Fruit fly (Drosophila melanogaster) whole organism, embryonic: ENCODE results near the gene Ddc.

Experiments
- Atf6 ChIP-seq: fragments of 200-800 bp; sonication (Bioruptor generic); IDR thresholded peaks from 2 replicates; pipeline ENCODE4 v1.3.6; 2022; ENCODE audit warnings: missing biosample characterization, missing genetic modification characterization
- Bdp1 ChIP-seq: fragments of 200-800 bp; sonication (Bioruptor generic); optimal IDR thresholded peaks from 3 replicates; lab custom pipeline; 2016; ENCODE audit warnings: missing biosample characterization, missing genetic modification characterization
- CG10431 ChIP-seq: fragments of 200-800 bp; sonication (Bioruptor generic); optimal IDR thresholded peaks from 3 replicates; lab custom pipeline; 2018; ENCODE audit warnings: missing biosample characterization, mild to moderate bottlenecking, missing genetic modification characterization
- CG10543 ChIP-seq: fragments of 200-800 bp; sonication (Bioruptor generic); optimal IDR thresholded peaks from 3 replicates; lab custom pipeline; 2017; ENCODE audit warnings: missing biosample characterization, mild to moderate bottlenecking, missing genetic modification characterization, moderate library complexity
- CG11085 ChIP-seq: fragments of 200-800 bp; sonication (Bioruptor generic); IDR thresholded peaks from 2 replicates; pipeline ENCODE4 v1.3.6; 2022; ENCODE audit warnings: missing biosample characterization, missing genetic modification characterization
- CG11696 ChIP-seq: fragments of 200-800 bp; sonication (Bioruptor generic); IDR thresholded peaks from 2 replicates; pipeline ENCODE4 v1.3.6; 2022; ENCODE audit warnings: missing biosample characterization, missing genetic modification characterization
- CG13624 ChIP-seq: fragments of 200-800 bp; sonication (Bioruptor generic); optimal IDR thresholded peaks from 2 replicates; lab custom pipeline; 2016; ENCODE audit warnings: missing biosample characterization, missing genetic modification characterization
- CG14667 ChIP-seq: fragments of 200-800 bp; sonication (Bioruptor generic); IDR thresholded peaks from 2 replicates; pipeline ENCODE4 v1.3.6; 2022; ENCODE audit warnings: missing biosample characterization, missing genetic modification characterization
- CG16779 ChIP-seq: fragments of 200-800 bp; sonication (Bioruptor generic); IDR thresholded peaks from 2 replicates; pipeline ENCODE4 v1.3.6; 2022; ENCODE audit warnings: missing biosample characterization, missing genetic modification characterization
- CG18262 ChIP-seq: fragments of 200-800 bp; optimal IDR thresholded peaks from 3 replicates; lab custom pipeline; 2019; ENCODE audit warnings: missing biosample characterization, mild to moderate bottlenecking, missing genetic modification characterization, moderate library complexity
- CG3065 ChIP-seq: fragments of 200-800 bp; sonication (Bioruptor generic); optimal IDR thresholded peaks from 2 replicates; lab custom pipeline; 2016; ENCODE audit warnings: missing biosample characterization, missing genetic modification characterization
- CG31224 ChIP-seq: fragments of 200-800 bp; sonication (Bioruptor generic); IDR thresholded peaks from 2 replicates; pipeline ENCODE4 v1.3.6; 2022; ENCODE audit warnings: missing biosample characterization, missing genetic modification characterization
- CG31441 ChIP-seq: fragments of 200-800 bp; sonication (Bioruptor generic); IDR thresholded peaks from 2 replicates; pipeline ENCODE4 v1.3.6; 2022; ENCODE audit warnings: missing biosample characterization, missing genetic modification characterization
- CG33557 ChIP-seq: fragments of 200-800 bp; sonication (Bioruptor generic); optimal IDR thresholded peaks from 2 replicates; lab custom pipeline; 2019; ENCODE audit warnings: missing biosample characterization, mild to moderate bottlenecking, missing genetic modification characterization, moderate library complexity
- CG4424 ChIP-seq: fragments of 200-800 bp; sonication (Bioruptor generic); optimal IDR thresholded peaks from 3 replicates; lab custom pipeline; 2016; ENCODE audit warnings: missing biosample characterization, missing genetic modification characterization
- CG6272 ChIP-seq: fragments of 200-800 bp; sonication (Bioruptor generic); IDR thresholded peaks from 2 replicates; pipeline ENCODE4 v1.3.6; 2022; ENCODE audit warnings: missing biosample characterization, missing genetic modification characterization
- CG9727 ChIP-seq: fragments of 200-800 bp; sonication (Bioruptor generic); optimal IDR thresholded peaks from 3 replicates; lab custom pipeline; 2017; ENCODE audit warnings: missing biosample characterization, mild to moderate bottlenecking, missing genetic modification characterization
- CG9797 ChIP-seq: fragments of 200-800 bp; sonication (Bioruptor generic); optimal IDR thresholded peaks from 3 replicates; lab custom pipeline; 2018; ENCODE audit warnings: missing biosample characterization, mild to moderate bottlenecking, missing genetic modification characterization
- CHES-1-like ChIP-seq: fragments of 200-800 bp; sonication (Bioruptor generic); optimal IDR thresholded peaks from 2 replicates; lab custom pipeline; 2016; ENCODE audit warnings: missing biosample characterization, missing genetic modification characterization
- Chrac-16 ChIP-seq: fragments of 200-800 bp; sonication (Bioruptor generic); optimal IDR thresholded peaks from 3 replicates; lab custom pipeline; 2016; ENCODE audit warnings: missing biosample characterization, missing genetic modification characterization
- CrebB ChIP-seq: fragments of 200-800 bp; sonication (Bioruptor generic); optimal IDR thresholded peaks from 3 replicates; lab custom pipeline; 2018; ENCODE audit warnings: missing biosample characterization, mild to moderate bottlenecking, missing genetic modification characterization
- HHEX ChIP-seq: fragments of 200-800 bp; sonication (Bioruptor generic); optimal IDR thresholded peaks from 3 replicates; lab custom pipeline; 2017; ENCODE audit warnings: missing biosample characterization, mild to moderate bottlenecking, missing genetic modification characterization, missing genetic modification reagents
- MBD-R2 ChIP-seq: fragments of 200-800 bp; sonication (Bioruptor generic); IDR thresholded peaks from 2 replicates; pipeline ENCODE4 v1.3.6; 2022; ENCODE audit warnings: missing biosample characterization, missing genetic modification characterization
- Mad ChIP-seq: fragments of 200-800 bp; sonication (Bioruptor generic); optimal IDR thresholded peaks from 2 replicates; lab custom pipeline; 2016; ENCODE audit warnings: missing biosample characterization, missing genetic modification characterization
- Nf-YA ChIP-seq: fragments of 200-800 bp; sonication (Bioruptor generic); IDR thresholded peaks from 2 replicates; pipeline ENCODE4 v1.3.6; 2022; ENCODE audit warnings: missing biosample characterization, missing genetic modification characterization
- Nf-YB ChIP-seq: fragments of 200-800 bp; sonication (Bioruptor generic); optimal IDR thresholded peaks from 3 replicates; lab custom pipeline; 2019; ENCODE audit warnings: missing biosample characterization, mild to moderate bottlenecking, missing genetic modification characterization, moderate library complexity
- Optix ChIP-seq: fragments of 200-800 bp; sonication (Bioruptor generic); IDR thresholded peaks from 3 replicates; pipeline ENCODE4 v1.3.6; 2022; ENCODE audit warnings: missing biosample characterization, missing genetic modification characterization
- Poxn ChIP-seq: fragments of 200-800 bp; sonication (Bioruptor generic); IDR thresholded peaks from 2 replicates; pipeline ENCODE4 v1.3.6; 2022; ENCODE audit warnings: missing biosample characterization, missing genetic modification characterization
- Ptx1 ChIP-seq: fragments of 200-800 bp; sonication (Bioruptor generic); IDR thresholded peaks from 2 replicates; pipeline ENCODE4 v1.3.6; 2022; ENCODE audit warnings: missing biosample characterization, missing genetic modification characterization
- Rfx ChIP-seq: fragments of 200-800 bp; sonication (Bioruptor generic); IDR thresholded peaks from 2 replicates; pipeline ENCODE4 v1.3.6; 2022; ENCODE audit warnings: missing biosample characterization, missing genetic modification characterization
- TFAM ChIP-seq: fragments of 200-800 bp; sonication (Bioruptor generic); optimal IDR thresholded peaks from 2 replicates; lab custom pipeline; 2017; ENCODE audit warnings: missing biosample characterization, missing genetic modification characterization, inconsistent platforms
- Taf1 ChIP-seq: fragments of 200-800 bp; sonication (Bioruptor generic); IDR thresholded peaks from 2 replicates; pipeline ENCODE4 v1.3.6; 2022; ENCODE audit warnings: missing biosample characterization, missing genetic modification characterization
- Xbp1 ChIP-seq: fragments of 200-800 bp; sonication (Bioruptor generic); optimal IDR thresholded peaks from 3 replicates; lab custom pipeline; 2016; ENCODE audit warnings: missing biosample characterization, mild to moderate bottlenecking, missing genetic modification characterization
- bcd ChIP-seq: fragments of 200-800 bp; sonication (Bioruptor generic); optimal IDR thresholded peaks from 2 replicates; lab custom pipeline; 2017; ENCODE audit warnings: missing biosample characterization, mild to moderate bottlenecking, missing genetic modification characterization
- bsh ChIP-seq, 2 experiments: fragments of 200-800 bp; sonication (Bioruptor generic); optimal IDR thresholded peaks; 2 replicates each; lab custom pipeline; 2017 to 2018; ENCODE audit warnings: mild to moderate bottlenecking in 2 of 2, missing biosample characterization in 2 of 2, missing genetic modification characterization in 2 of 2, moderate library complexity in 1 of 2
- da ChIP-seq: fragments of 200-800 bp; sonication (Bioruptor generic); optimal IDR thresholded peaks from 2 replicates; lab custom pipeline; 2016; ENCODE audit warnings: missing biosample characterization, missing genetic modification characterization
- exex ChIP-seq: fragments of 200-800 bp; sonication (Bioruptor generic); optimal IDR thresholded peaks from 4 replicates; lab custom pipeline; 2018; ENCODE audit warnings: missing biosample characterization, mild to moderate bottlenecking, missing genetic modification characterization, moderate library complexity
- fd64A ChIP-seq: fragments of 200-800 bp; sonication (Bioruptor generic); optimal IDR thresholded peaks from 3 replicates; lab custom pipeline; 2018; ENCODE audit warnings: missing biosample characterization, mild to moderate bottlenecking, missing genetic modification characterization
- hb ChIP-seq: fragments of 200-800 bp; sonication (Bioruptor generic); IDR thresholded peaks from 3 replicates; pipeline ENCODE4 v1.3.6; 2022; ENCODE audit warnings: missing biosample characterization, missing genetic modification characterization; ENCODE audit not compliant: partially characterized antibody
- ind ChIP-seq: fragments of 200-800 bp; sonication (Bioruptor generic); optimal IDR thresholded peaks from 3 replicates; lab custom pipeline; 2016; ENCODE audit warnings: missing biosample characterization, missing genetic modification characterization
- jigr1 ChIP-seq: fragments of 200-800 bp; sonication (Bioruptor generic); IDR thresholded peaks from 3 replicates; pipeline ENCODE4 v1.3.6; 2022; ENCODE audit warnings: missing biosample characterization, missing genetic modification characterization
- lilli ChIP-seq: fragments of 200-800 bp; sonication (Bioruptor generic); optimal IDR thresholded peaks from 3 replicates; lab custom pipeline; 2016; ENCODE audit warnings: missing biosample characterization, missing genetic modification characterization
- onecut ChIP-seq: fragments of 200-800 bp; sonication (Bioruptor generic); IDR thresholded peaks from 2 replicates; pipeline ENCODE4 v1.3.6; 2022; ENCODE audit warnings: missing biosample characterization, missing genetic modification characterization
- org-1 ChIP-seq: fragments of 200-800 bp; sonication (Bioruptor generic); optimal IDR thresholded peaks from 2 replicates; lab custom pipeline; 2017; ENCODE audit warnings: missing biosample characterization, missing genetic modification characterization
- psq ChIP-seq: fragments of 200-800 bp; sonication (Bioruptor generic); optimal IDR thresholded peaks from 2 replicates; lab custom pipeline; 2017; ENCODE audit warnings: missing biosample characterization, missing genetic modification characterization
- pum ChIP-seq: fragments of 200-800 bp; sonication (Bioruptor generic); optimal IDR thresholded peaks from 2 replicates; lab custom pipeline; 2016; ENCODE audit warnings: missing biosample characterization, missing genetic modification characterization
- pzg ChIP-seq: fragments of 200-800 bp; sonication (Bioruptor generic); optimal IDR thresholded peaks from 3 replicates; lab custom pipeline; 2018; ENCODE audit warnings: missing biosample characterization, mild to moderate bottlenecking, missing genetic modification characterization, moderate library complexity
- ranshi ChIP-seq: fragments of 200-800 bp; sonication (Bioruptor generic); IDR thresholded peaks from 2 replicates; pipeline ENCODE4 v1.3.6; 2022; ENCODE audit warnings: missing biosample characterization, missing genetic modification characterization
- slou ChIP-seq: fragments of 200-800 bp; sonication (Bioruptor generic); optimal IDR thresholded peaks from 3 replicates; lab custom pipeline; 2016; ENCODE audit warnings: missing biosample characterization, missing genetic modification characterization
- sug ChIP-seq: fragments of 200-800 bp; optimal IDR thresholded peaks from 2 replicates; lab custom pipeline; 2019; ENCODE audit warnings: missing biosample characterization, mild to moderate bottlenecking, missing genetic modification characterization, moderate library complexity
- tin ChIP-seq: fragments of 200-800 bp; sonication (Bioruptor generic); optimal IDR thresholded peaks from 3 replicates; lab custom pipeline; 2016; ENCODE audit warnings: missing biosample characterization, missing genetic modification characterization

Ddc gene

dm6 chr2L:19131905-19132402, 11.8 kb upstream of the Ddc start, which contains the start of the genes AsnRS and DCTN6-p27 (continued):
- TF ChIP-seq Chrac-16 (GFP tag; lab: Kevin White, UChicago) = peak; percentile 75
- no peak for TF ChIP-seq Taf1 (GFP tag; lab: Robert Waterston, UW)
- TF ChIP-seq exex (tag; lab: Kevin White, UChicago) = peak; percentile 46
- peak; percentile 84 for TF ChIP-seq lilli (GFP tag; lab: Kevin White, UChicago)
- peak; percentile 46 for TF ChIP-seq psq (GFP tag; lab: Kevin White, UChicago)
- TF ChIP-seq MBD-R2 (GFP tag; lab: Robert Waterston, UW) = peak; percentile 66
- TF ChIP-seq CG11696 (GFP tag; lab: Robert Waterston, UW) = no peak
- TF ChIP-seq Nf-YA (GFP tag; lab: Robert Waterston, UW) = no peak; the same call in 1 of the 2 replicates
- TF ChIP-seq CG3065 (GFP tag; lab: Kevin White, UChicago) = no peak
- TF ChIP-seq slou = peak; percentile 44
- peak; percentile 56 for TF ChIP-seq pzg (GFP tag; lab: Kevin White, UChicago)
- no peak for TF ChIP-seq CG10431 (GFP tag; lab: Kevin White, UChicago)
- TF ChIP-seq da = peak; percentile 3
- TF ChIP-seq bsh (GFP tag; optimal IDR thresholded peaks at IDR 0.05; lab: Kevin White, UChicago) = peak in 1 of 2 experiments; percentile 60
- TF ChIP-seq CG4424 = peak; percentile 75
- TF ChIP-seq Optix (GFP tag; lab: Robert Waterston, UW) = no peak
- peak; percentile 66 for TF ChIP-seq Ptx1 (GFP tag; lab: Robert Waterston, UW)
- TF ChIP-seq ranshi = peak; percentile 52; the same call in 1 of the 2 replicates
- TF ChIP-seq CrebB (tag; lab: Kevin White, UChicago) = no peak
- TF ChIP-seq Xbp1 (GFP tag; lab: Kevin White, UChicago) = peak; percentile 80
- TF ChIP-seq org-1 = no peak
- TF ChIP-seq Rfx (GFP tag; lab: Robert Waterston, UW) = peak; percentile 82
- TF ChIP-seq CG11085 (GFP tag; lab: Robert Waterston, UW) = 0 out of 2 replicates have a peak, but pooled peaks have one; percentile 36
- peak; percentile 6 for TF ChIP-seq CG9797 (GFP tag; lab: Kevin White, UChicago)
- TF ChIP-seq onecut (GFP tag; lab: Robert Waterston, UW) = peak; percentile 48; the same call in 1 of the 2 replicates
- TF ChIP-seq fd64A (GFP tag; lab: Kevin White, UChicago) = no peak
- peak; percentile 36 for TF ChIP-seq CHES-1-like
- TF ChIP-seq Mad (GFP tag; lab: Kevin White, UChicago) = peak; percentile 59
- peak; percentile 65 for TF ChIP-seq HHEX
- peak; percentile 76 for TF ChIP-seq Atf6
- peak; percentile 63; the same call in 1 of the 2 replicates for TF ChIP-seq CG6272 (GFP tag; lab: Robert Waterston, UW)
- peak; percentile 39; the same call in 1 of the 2 replicates for TF ChIP-seq CG31224 (GFP tag; lab: Robert Waterston, UW)
- TF ChIP-seq Nf-YB (GFP tag; lab: Kevin White, UChicago) = peak; percentile 38
- TF ChIP-seq bcd (GFP tag; lab: Kevin White, UChicago) = peak; percentile 67
- peak; percentile 64 for TF ChIP-seq CG9727 (GFP tag; lab: Kevin White, UChicago)
- TF ChIP-seq sug (tag; lab: Kevin White, UChicago) = peak; percentile 84
- peak; percentile 71 for TF ChIP-seq CG18262 (tag; lab: Kevin White, UChicago)
- TF ChIP-seq pum (GFP tag; lab: Kevin White, UChicago) = peak; percentile 24
- peak; percentile 25; the same call in 1 of the 3 replicates for TF ChIP-seq jigr1 (GFP tag; lab: Robert Waterston, UW)
- TF ChIP-seq Bdp1 (GFP tag; lab: Kevin White, UChicago) = peak; percentile 39
- peak; percentile 61 for TF ChIP-seq CG33557
- peak; percentile 40; the same call in 1 of the 2 replicates for TF ChIP-seq CG16779 (GFP tag; lab: Robert Waterston, UW)
- peak; percentile 79 for TF ChIP-seq tin (GFP tag; lab: Kevin White, UChicago)
- TF ChIP-seq TFAM = no peak
- TF ChIP-seq hb (GFP tag; lab: Robert Waterston, UW) = peak; percentile 80; the same call in 1 of the 3 replicates
- TF ChIP-seq CG14667 (GFP tag; lab: Robert Waterston, UW) = peak; percentile 25; the same call in 1 of the 2 replicates
- peak; percentile 82 for TF ChIP-seq CG10543 (GFP tag; lab: Kevin White, UChicago)
- peak; percentile 70 for TF ChIP-seq CG31441 (GFP tag; lab: Robert Waterston, UW)
- 0 out of 2 replicates have a peak, but pooled peaks have one; percentile 6 for TF ChIP-seq Poxn
- TF ChIP-seq CG13624 (GFP tag; lab: Kevin White, UChicago) = peak; percentile 57
- TF ChIP-seq ind = peak; percentile 79
